Worm (Caenorhabditis elegans) whole organism, L2 larva: ENCODE measurements around the gene ttr-48.

Experiments used
- C34F6.9 ChIP-seq: fragments of 150-350 bp; optimal IDR thresholded peaks from 2 replicates; lab custom pipeline; 2014; ENCODE audit warnings: missing biosample characterization, missing genetic modification characterization
- F13H6.1 ChIP-seq: sonication (generic microtip); optimal IDR thresholded peaks from 2 replicates; lab custom pipeline; 2016; ENCODE audit warnings: missing genetic modification characterization, missing compliant biosample characterization
- R02D3.7 ChIP-seq: fragments of 150-350 bp; optimal IDR thresholded peaks from 2 replicates; lab custom pipeline; 2014; ENCODE audit warnings: missing biosample characterization, missing genetic modification characterization
- Y55F3AM.14 ChIP-seq: fragments of 200-800 bp; sonication (Bioruptor generic); optimal IDR thresholded peaks from 2 replicates; lab custom pipeline; 2018; ENCODE audit warnings: mild to moderate bottlenecking, missing genetic modification characterization, missing compliant biosample characterization
- ZK546.5 ChIP-seq: sonication (generic microtip); optimal IDR thresholded peaks from 2 replicates; lab custom pipeline; 2017; ENCODE audit warnings: missing biosample characterization, missing genetic modification characterization
- aly-2 ChIP-seq: fragments of 150-350 bp; optimal IDR thresholded peaks from 2 replicates; lab custom pipeline; 2014; ENCODE audit warnings: missing biosample characterization, missing genetic modification characterization
- ama-1 ChIP-seq: fragments of 150-350 bp; optimal IDR thresholded peaks from 2 replicates; lab custom pipeline; 2018; ENCODE audit warnings: inconsistent platforms
- blmp-1 ChIP-seq: sonication (generic microtip); optimal IDR thresholded peaks from 2 replicates; lab custom pipeline; 2017; ENCODE audit warnings: missing genetic modification characterization, mild to moderate bottlenecking, missing compliant biosample characterization, antibody characterized with exemption, moderate library complexity; ENCODE audit not compliant: insufficient read depth
- ceh-82 ChIP-seq: fragments of 150-350 bp; optimal IDR thresholded peaks from 2 replicates; lab custom pipeline; 2014; ENCODE audit warnings: missing biosample characterization, missing genetic modification characterization
- dmd-4 ChIP-seq: sonication (generic microtip); optimal IDR thresholded peaks from 2 replicates; lab custom pipeline; 2017; ENCODE audit warnings: missing biosample characterization, missing genetic modification characterization
- egl-27 ChIP-seq: sonication (generic microtip); optimal IDR thresholded peaks from 3 replicates; lab custom pipeline; 2017; ENCODE audit warnings: missing biosample characterization, missing genetic modification reagents, missing genetic modification characterization
- elt-1 ChIP-seq: fragments of 150-350 bp; optimal IDR thresholded peaks from 2 replicates; lab custom pipeline; 2014; ENCODE audit warnings: missing biosample characterization, missing genetic modification characterization
- elt-3 ChIP-seq: sonication (generic microtip); optimal IDR thresholded peaks from 2 replicates; lab custom pipeline; 2017; ENCODE audit warnings: missing biosample characterization, missing genetic modification characterization
- fos-1 ChIP-seq: fragments of 150-350 bp; optimal IDR thresholded peaks from 2 replicates; lab custom pipeline; 2014; ENCODE audit warnings: missing biosample characterization, missing genetic modification characterization
- gmeb-1 ChIP-seq: fragments of 150-350 bp; optimal IDR thresholded peaks from 2 replicates; lab custom pipeline; 2014; ENCODE audit warnings: missing biosample characterization, missing genetic modification characterization
- lin-11 ChIP-seq: fragments of 150-350 bp; sonication (generic microtip); optimal IDR thresholded peaks from 2 replicates; lab custom pipeline; 2014; ENCODE audit warnings: missing biosample characterization, missing genetic modification characterization, inconsistent platforms, mixed read lengths
- lin-13 ChIP-seq: fragments of 150-350 bp; optimal IDR thresholded peaks from 2 replicates; lab custom pipeline; 2014; ENCODE audit warnings: missing biosample characterization, missing genetic modification reagents, missing genetic modification characterization
- lsy-2 ChIP-seq, 2 experiments: fragments of 150-350 bp in 1 of 2; sonication (generic microtip) in 1 of 2; optimal IDR thresholded peaks; 2 replicates each; lab custom pipeline; 2014 to 2017; ENCODE audit warnings: missing biosample characterization in 2 of 2, missing genetic modification characterization in 2 of 2
- mab-5 ChIP-seq: fragments of 150-350 bp; optimal IDR thresholded peaks from 2 replicates; lab custom pipeline; 2014; ENCODE audit warnings: missing biosample characterization, missing genetic modification characterization
- mbf-1 ChIP-seq: sonication (generic microtip); optimal IDR thresholded peaks from 2 replicates; lab custom pipeline; 2017; ENCODE audit warnings: missing biosample characterization, missing genetic modification characterization
- mdl-1 ChIP-seq, 2 experiments: fragments of 150-350 bp in 1 of 2; sonication (generic microtip) in 1 of 2; optimal IDR thresholded peaks; 2 replicates each; lab custom pipeline; 2017; ENCODE audit warnings: missing biosample characterization in 2 of 2, missing genetic modification characterization in 2 of 2
- nhr-11 ChIP-seq: fragments of 150-350 bp; optimal IDR thresholded peaks from 2 replicates; lab custom pipeline; 2014; ENCODE audit warnings: missing biosample characterization, missing genetic modification characterization
- nhr-12 ChIP-seq: fragments of 150-350 bp; optimal IDR thresholded peaks from 2 replicates; lab custom pipeline; 2014; ENCODE audit warnings: missing biosample characterization, missing genetic modification characterization
- nhr-129 ChIP-seq: fragments of 150-350 bp; optimal IDR thresholded peaks from 2 replicates; lab custom pipeline; 2014; ENCODE audit warnings: missing biosample characterization, missing genetic modification characterization
- nhr-23 ChIP-seq: fragments of 150-350 bp; optimal IDR thresholded peaks from 2 replicates; lab custom pipeline; 2014; ENCODE audit warnings: missing biosample characterization, missing genetic modification reagents, missing genetic modification characterization
- nhr-25 ChIP-seq: fragments of 150-350 bp; sonication (generic microtip); optimal IDR thresholded peaks from 3 replicates; lab custom pipeline; 2014; ENCODE audit warnings: missing biosample characterization, missing genetic modification characterization
- peb-1 ChIP-seq: fragments of 150-350 bp; optimal IDR thresholded peaks from 2 replicates; lab custom pipeline; 2014; ENCODE audit warnings: missing biosample characterization, missing genetic modification characterization
- skn-1 ChIP-seq: sonication (generic microtip); optimal IDR thresholded peaks from 2 replicates; lab custom pipeline; 2017; ENCODE audit warnings: missing biosample characterization, missing genetic modification characterization
- sma-3 ChIP-seq: sonication (generic microtip); optimal IDR thresholded peaks from 2 replicates; lab custom pipeline; 2016; ENCODE audit warnings: missing genetic modification reagents, missing genetic modification characterization, missing compliant biosample characterization
- sma-9 ChIP-seq, 2 experiments: fragments of 150-350 bp in 1 of 2; sonication (generic microtip) in 1 of 2; optimal IDR thresholded peaks; 2 replicates each; lab custom pipeline; 2014 to 2016; ENCODE audit warnings: missing genetic modification characterization in 2 of 2, mild to moderate bottlenecking in 1 of 2, missing biosample characterization in 1 of 2, missing compliant biosample characterization in 1 of 2, missing genetic modification reagents in 1 of 2, moderate library complexity in 1 of 2
- snpc-4 ChIP-seq: fragments of 150-350 bp; optimal IDR thresholded peaks from 2 replicates; lab custom pipeline; 2014; ENCODE audit warnings: missing biosample characterization, missing genetic modification characterization
- unc-62 ChIP-seq: fragments of 150-350 bp; optimal IDR thresholded peaks from 2 replicates; lab custom pipeline; 2014; ENCODE audit warnings: missing biosample characterization, missing genetic modification reagents, missing genetic modification characterization
- zag-1 ChIP-seq: fragments of 150-350 bp; optimal IDR thresholded peaks from 2 replicates; lab custom pipeline; 2014; ENCODE audit warnings: missing biosample characterization, missing genetic modification characterization
- ztf-4 ChIP-seq: fragments of 150-350 bp; optimal IDR thresholded peaks from 2 replicates; lab custom pipeline; 2014; ENCODE audit warnings: missing biosample characterization, missing genetic modification characterization

Gene ttr-48

DNA sequence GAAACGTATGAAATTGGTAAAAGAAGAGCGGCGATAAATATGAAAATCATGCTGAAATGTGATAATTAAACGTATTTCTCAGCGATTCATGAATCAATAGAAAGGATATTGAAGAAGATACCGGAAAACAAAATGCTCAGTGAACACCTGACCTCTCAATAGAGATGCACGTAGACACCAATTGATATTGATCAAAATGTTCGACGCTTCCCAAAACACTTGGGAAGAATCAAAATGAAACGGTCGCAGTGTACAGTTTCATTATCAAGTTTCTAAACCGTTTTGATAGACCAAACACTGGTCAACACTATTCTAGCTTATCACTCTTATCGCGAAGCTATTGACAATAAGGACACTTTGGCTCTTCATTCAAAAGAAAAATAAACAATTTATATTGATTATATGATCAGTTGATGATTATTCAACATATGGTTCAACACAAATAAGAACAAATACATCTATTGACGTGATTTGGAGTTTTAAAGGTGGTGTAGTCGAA is at the start of gene ttr-48:
ttr-48 (minus strand) TSS at position 51 of the 499 bp plus-strand sequence.
- TF ChIP-seq elt-1 (tag; lab: Kevin White, UChicago) (no peak), gmeb-1 (tag; lab: Kevin White, UChicago) (peak; percentile 17), fos-1 (tag; lab: Kevin White, UChicago) (peak; percentile 62), mab-5 (tag; lab: Kevin White, UChicago) (no peak), nhr-12 (no peak), sma-3 (GFP tag; lab: Kevin White, UChicago) (peak; percentile 13), aly-2 (no peak), lsy-2 (tag; optimal IDR thresholded peaks at IDR 0.05; lab: Kevin White, UChicago) (no peak), peb-1 (tag; lab: Kevin White, UChicago) (no peak), egl-27 (tag; lab: Kevin White, UChicago) (no peak), lin-13 (GFP tag; lab: Kevin White, UChicago) (no peak), mbf-1 (tag; lab: Kevin White, UChicago) (no peak), dmd-4 (tag; lab: Kevin White, UChicago) (no peak), F13H6.1 (tag; lab: Kevin White, UChicago) (peak; percentile 45), ZK546.5 (tag; lab: Kevin White, UChicago) (no peak), ztf-4 (no peak), nhr-25 (tag; lab: Kevin White, UChicago) (no peak), zag-1 (no peak), skn-1 (tag; lab: Kevin White, UChicago) (peak; percentile 23), nhr-11 (tag; lab: Kevin White, UChicago) (no peak), sma-9 (GFP tag; optimal IDR thresholded peaks at IDR 0.05; lab: Kevin White, UChicago) (peak; percentile 30), sma-9 (tag; optimal IDR thresholded peaks at IDR 0.05; lab: Kevin White, UChicago) (no peak), elt-3 (tag; lab: Kevin White, UChicago) (no peak), lin-11 (tag; lab: Kevin White, UChicago) (no peak), nhr-23 (tag; lab: Kevin White, UChicago) (no peak), blmp-1 (tag; lab: Kevin White, UChicago) (no peak)

DNA sequence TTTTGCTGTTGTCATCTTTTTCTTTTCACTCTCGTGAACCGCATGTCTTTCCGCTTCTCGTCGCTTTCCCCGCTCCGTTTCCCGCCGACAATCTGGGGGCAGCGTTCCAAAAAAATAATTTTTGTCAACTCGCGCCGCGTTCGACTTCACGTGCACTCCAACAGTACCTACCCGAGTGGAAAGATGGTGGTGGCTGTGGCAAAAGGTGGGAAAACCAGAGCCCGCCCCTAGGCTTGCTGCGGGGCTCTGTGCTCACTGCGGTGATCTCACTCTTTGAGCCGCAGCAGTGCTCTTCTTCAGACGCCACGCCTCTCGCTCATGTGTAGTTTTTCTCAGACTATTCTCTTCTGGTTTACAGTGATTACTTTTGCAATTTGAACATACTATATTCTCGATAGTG is 45.3 kb upstream of the ttr-48 start:
- TF ChIP-seq nhr-11 (tag; lab: Kevin White, UChicago) (no peak), C34F6.9 (no peak), unc-62 (GFP tag; lab: Kevin White, UChicago) (no peak), elt-1 (tag; lab: Kevin White, UChicago) (no peak), gmeb-1 (tag; lab: Kevin White, UChicago) (no peak)

DNA sequence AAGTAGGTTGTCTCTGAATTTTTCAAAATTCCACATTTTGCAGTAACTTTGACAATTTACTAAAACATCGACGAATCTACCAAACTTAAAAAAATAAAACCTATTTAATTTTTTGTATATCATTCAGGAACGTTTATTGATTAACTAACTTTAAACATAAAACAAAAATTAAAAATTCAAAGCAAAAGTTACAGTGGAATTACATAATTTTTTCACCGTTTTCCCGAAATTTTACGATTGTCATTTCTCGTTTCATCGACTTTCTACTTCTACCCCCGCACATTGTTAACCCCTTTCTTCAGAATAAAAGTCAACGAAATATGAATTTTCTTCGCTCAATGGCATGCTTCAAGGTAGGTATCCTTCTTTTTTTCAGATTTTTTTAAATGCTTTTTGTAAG is 36.0 kb upstream of the ttr-48 start, which contains the start of gene F47F2.1:
F47F2.1 (plus strand) TSS at position 301 of the 400 bp plus-strand sequence.
- no peak for TF ChIP-seq zag-1
- TF ChIP-seq ztf-4, result no peak
- no peak for TF ChIP-seq sma-9 (GFP tag; optimal IDR thresholded peaks at IDR 0.05; lab: Kevin White, UChicago)
- TF ChIP-seq sma-9 (tag; optimal IDR thresholded peaks at IDR 0.05; lab: Kevin White, UChicago), result no peak
- TF ChIP-seq skn-1 (tag; lab: Kevin White, UChicago), result no peak
- TF ChIP-seq mdl-1 (tag; optimal IDR thresholded peaks at IDR 0.05; lab: Kevin White, UChicago), result no peak
- TF ChIP-seq blmp-1 (tag; lab: Kevin White, UChicago), result no peak

DNA sequence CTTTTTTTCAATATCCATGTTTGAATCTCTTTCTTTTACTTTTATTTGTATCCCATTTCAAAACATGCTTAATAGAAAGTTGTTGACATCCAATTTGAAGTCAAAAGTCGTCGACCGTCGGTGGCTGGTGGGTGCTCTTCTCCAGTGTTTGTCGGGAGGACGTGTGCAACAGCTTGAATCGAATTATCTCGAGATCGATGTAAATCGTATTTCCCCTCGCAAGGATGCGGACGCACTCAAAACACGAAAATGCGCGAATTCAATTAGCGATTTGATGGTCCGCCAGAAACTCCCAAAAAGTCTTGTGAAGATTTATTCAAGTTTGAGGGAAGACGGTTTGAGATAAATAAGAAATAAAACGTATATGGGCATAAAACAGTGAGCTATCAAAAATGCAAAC is 33.5 kb upstream of the ttr-48 start:
- no peak for TF ChIP-seq mdl-1 (tag; optimal IDR thresholded peaks at IDR 0.05; lab: Kevin White, UChicago)
- no peak for TF ChIP-seq nhr-25 (tag; lab: Kevin White, UChicago)
- TF ChIP-seq zag-1, result no peak
- no peak for TF ChIP-seq mbf-1 (tag; lab: Kevin White, UChicago)
- TF ChIP-seq unc-62 (GFP tag; lab: Kevin White, UChicago), result no peak
- no peak for TF ChIP-seq ceh-82 (tag; lab: Kevin White, UChicago)
- TF ChIP-seq ama-1, result no peak
- no peak for TF ChIP-seq lin-11 (tag; lab: Kevin White, UChicago)
- no peak for TF ChIP-seq aly-2
- no peak for TF ChIP-seq snpc-4 (tag; lab: Kevin White, UChicago)

DNA sequence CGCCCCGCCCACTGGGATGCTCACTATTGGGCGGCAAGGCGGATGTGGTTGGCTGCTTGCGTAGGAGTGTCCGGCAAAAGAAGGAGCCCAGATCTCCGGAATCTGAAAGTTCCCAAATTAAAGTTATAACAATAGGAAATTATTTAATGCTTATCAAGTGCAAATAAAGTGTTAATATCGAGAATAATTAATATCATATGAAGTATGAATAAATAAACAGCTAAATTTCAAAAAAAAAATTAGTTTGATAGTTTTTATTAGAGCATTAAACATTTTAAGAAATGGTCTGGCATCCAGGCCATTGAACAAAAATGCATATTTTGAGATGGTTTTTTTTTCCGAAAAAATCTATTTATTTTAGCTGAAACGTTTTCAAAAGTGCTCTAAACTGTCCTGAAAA is 31.2 kb upstream of the ttr-48 start, which contains the start of gene lim-4:
lim-4 (minus strand) TSS at position 101 of the 400 bp plus-strand sequence.
- TF ChIP-seq ztf-4 (no peak), unc-62 (GFP tag; lab: Kevin White, UChicago) (no peak), mdl-1 (tag; optimal IDR thresholded peaks at IDR 0.05; lab: Kevin White, UChicago) (no peak), lsy-2 (tag; optimal IDR thresholded peaks at IDR 0.05; lab: Kevin White, UChicago) (no peak), mbf-1 (tag; lab: Kevin White, UChicago) (no peak), snpc-4 (tag; lab: Kevin White, UChicago) (no peak), Y55F3AM.14 (no peak), dmd-4 (tag; lab: Kevin White, UChicago) (no peak), F13H6.1 (tag; lab: Kevin White, UChicago) (no peak), gmeb-1 (tag; lab: Kevin White, UChicago) (no peak), skn-1 (tag; lab: Kevin White, UChicago) (no peak), R02D3.7 (tag; lab: Kevin White, UChicago) (no peak), nhr-23 (tag; lab: Kevin White, UChicago) (no peak), egl-27 (tag; lab: Kevin White, UChicago) (no peak), ZK546.5 (tag; lab: Kevin White, UChicago) (no peak), zag-1 (no peak), ceh-82 (tag; lab: Kevin White, UChicago) (no peak), lin-13 (GFP tag; lab: Kevin White, UChicago) (no peak), nhr-129 (tag; lab: Kevin White, UChicago) (no peak)
- TF ChIP-seq, all 48 proteins: peak for 0
